Fruit fly (Drosophila melanogaster) whole organism, adult: ENCODE data around the gene CG14325.
A peak's percentile ranks its signal among the peaks of the same experiment; 100 is the strongest.

Experiments
- CG11617 ChIP-seq: fragments of 200-800 bp; sonication (Bioruptor generic); optimal IDR thresholded peaks from 2 replicates; lab custom pipeline; 2017; ENCODE audit warnings: mild to moderate bottlenecking, missing biosample characterization, missing genetic modification reagents, missing genetic modification characterization
- CG12768 ChIP-seq: fragments of 200-800 bp; sonication (Bioruptor generic); optimal IDR thresholded peaks from 2 replicates; lab custom pipeline; 2017; ENCODE audit warnings: missing biosample characterization, missing genetic modification characterization, mild to moderate bottlenecking, moderate library complexity, missing genetic modification reagents
- CG14711 ChIP-seq: fragments of 200-800 bp; sonication (Bioruptor generic); optimal IDR thresholded peaks from 2 replicates; lab custom pipeline; 2018; ENCODE audit warnings: missing biosample characterization, mild to moderate bottlenecking, missing genetic modification characterization, moderate library complexity
- CG1620 ChIP-seq: fragments of 200-800 bp; sonication (Bioruptor generic); optimal IDR thresholded peaks from 2 replicates; lab custom pipeline; 2016; ENCODE audit warnings: missing biosample characterization, missing genetic modification characterization
- CG33017 ChIP-seq: fragments of 200-800 bp; sonication (Bioruptor generic); optimal IDR thresholded peaks from 2 replicates; lab custom pipeline; 2018; ENCODE audit warnings: missing biosample characterization, mild to moderate bottlenecking, missing genetic modification characterization, moderate library complexity
- CG5204 ChIP-seq: fragments of 200-800 bp; sonication (Bioruptor generic); optimal IDR thresholded peaks from 2 replicates; lab custom pipeline; 2016; ENCODE audit warnings: missing biosample characterization, missing genetic modification characterization
- CG7045 ChIP-seq: fragments of 200-800 bp; sonication (Bioruptor generic); optimal IDR thresholded peaks from 2 replicates; lab custom pipeline; 2017; ENCODE audit warnings: missing biosample characterization, mild to moderate bottlenecking, missing genetic modification characterization
- CG7101 ChIP-seq: fragments of 200-800 bp; sonication (Bioruptor generic); optimal IDR thresholded peaks from 2 replicates; lab custom pipeline; 2018; ENCODE audit warnings: missing biosample characterization, mild to moderate bottlenecking, missing genetic modification characterization, moderate library complexity
- Clk ChIP-seq: fragments of 200-800 bp; sonication (Bioruptor generic); optimal IDR thresholded peaks from 2 replicates; lab custom pipeline; 2017; ENCODE audit warnings: missing biosample characterization, missing genetic modification characterization
- Crg-1 ChIP-seq: fragments of 200-800 bp; sonication (Bioruptor generic); optimal IDR thresholded peaks from 2 replicates; lab custom pipeline; 2016; ENCODE audit warnings: missing biosample characterization, missing genetic modification characterization
- Hr96 ChIP-seq: fragments of 200-800 bp; sonication (Bioruptor generic); optimal IDR thresholded peaks from 2 replicates; lab custom pipeline; 2016; ENCODE audit warnings: missing biosample characterization, missing genetic modification characterization
- Mnt ChIP-seq: fragments of 200-800 bp; sonication (Bioruptor generic); optimal IDR thresholded peaks from 2 replicates; lab custom pipeline; 2016; ENCODE audit warnings: missing biosample characterization, mild to moderate bottlenecking, missing genetic modification characterization
- bab1 ChIP-seq: fragments of 200-800 bp; sonication (Bioruptor generic); optimal IDR thresholded peaks from 3 replicates; lab custom pipeline; 2019; ENCODE audit warnings: missing biosample characterization, mild to moderate bottlenecking, missing genetic modification characterization, moderate library complexity
- cic ChIP-seq: fragments of 200-800 bp; sonication (Bioruptor generic); optimal IDR thresholded peaks from 2 replicates; lab custom pipeline; 2017; ENCODE audit warnings: missing biosample characterization, mild to moderate bottlenecking, missing genetic modification characterization, moderate library complexity
- cnc ChIP-seq, 2 experiments: fragments of >200 bp; optimal IDR thresholded peaks; 2 replicates each; lab custom pipeline; 2017
- kay ChIP-seq: fragments of 200-800 bp; sonication (Bioruptor generic); peaks from one replicate; lab custom pipeline; 2016; ENCODE audit warnings: missing biosample characterization, missing genetic modification characterization, borderline replicate concordance
- ovo ChIP-seq: fragments of 200-800 bp; sonication (Bioruptor generic); optimal IDR thresholded peaks from 2 replicates; lab custom pipeline; 2016; ENCODE audit warnings: missing biosample characterization, missing genetic modification characterization
- pad ChIP-seq: fragments of 200-800 bp; sonication (Bioruptor generic); optimal IDR thresholded peaks from 3 replicates; lab custom pipeline; 2017; ENCODE audit warnings: missing biosample characterization, missing genetic modification characterization, mild to moderate bottlenecking, moderate library complexity, missing genetic modification reagents
- tj ChIP-seq: fragments of 200-800 bp; sonication (Bioruptor generic); optimal IDR thresholded peaks from 3 replicates; lab custom pipeline; 2017; ENCODE audit warnings: missing biosample characterization, mild to moderate bottlenecking, missing genetic modification characterization, moderate library complexity
- toe ChIP-seq: fragments of 200-800 bp; sonication (Bioruptor generic); optimal IDR thresholded peaks from 2 replicates; lab custom pipeline; 2016; ENCODE audit warnings: missing biosample characterization, missing genetic modification characterization

The CG14325 gene

dm6 chr3R:17605872-17606271 is 21.1 kb upstream of the CG14325 start, which contains the start of gene sll:
Gene sll (plus strand): TSS chr3R:17606106.
- no peak for TF ChIP-seq toe (GFP tag; lab: Kevin White, UChicago)
- no peak for TF ChIP-seq Crg-1 (GFP tag; lab: Kevin White, UChicago)
- no peak for TF ChIP-seq Mnt (GFP tag; lab: Kevin White, UChicago)
- TF ChIP-seq CG33017 (tag; lab: Kevin White, UChicago) = no peak
- no peak for TF ChIP-seq CG11617 (GFP tag; lab: Kevin White, UChicago)
- no peak for TF ChIP-seq CG12768 (GFP tag; lab: Kevin White, UChicago)
- TF ChIP-seq ovo (GFP tag; lab: Kevin White, UChicago) = peak; percentile 71

DNA sequence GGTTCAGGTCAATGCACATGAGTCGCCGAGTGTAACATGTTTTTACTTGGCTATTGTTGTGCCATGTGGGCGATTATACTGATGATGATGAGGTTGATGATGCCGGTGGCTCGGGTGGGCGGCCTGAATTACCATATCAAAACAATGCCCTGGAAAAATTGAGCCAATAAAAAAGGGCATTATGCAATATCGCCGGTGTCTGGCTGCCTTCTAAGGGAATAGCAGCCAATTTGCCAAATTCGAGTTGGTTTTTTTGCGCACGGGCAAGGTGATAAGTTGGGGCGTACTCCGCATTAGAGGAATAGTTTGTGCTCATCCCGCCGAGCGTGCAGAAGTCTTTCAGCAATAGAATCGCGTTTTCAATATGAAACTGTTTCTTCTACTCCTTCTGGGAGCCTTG is 17.9 kb upstream of the CG14325 start, which contains the start of gene CG14329:
Gene CG14329, plus strand, starts transcription at position 301 of the 400 bp plus-strand sequence.
- TF ChIP-seq cic (GFP tag; lab: Kevin White, UChicago) (no peak), Clk (GFP tag; lab: Kevin White, UChicago) (no peak), CG11617 (GFP tag; lab: Kevin White, UChicago) (no peak), CG7101 (no peak), CG5204 (no peak), Mnt (GFP tag; lab: Kevin White, UChicago) (no peak), CG33017 (tag; lab: Kevin White, UChicago) (no peak), Hr96 (GFP tag; lab: Kevin White, UChicago) (no peak), tj (GFP tag; lab: Kevin White, UChicago) (no peak), CG7045 (no peak), CG12768 (GFP tag; lab: Kevin White, UChicago) (no peak)

dm6 chr3R:17611411-17611810 is 15.5 kb upstream of the CG14325 start, which contains the start of gene Edg91:
Gene Edg91 (minus strand): TSS chr3R:17611511.
- TF ChIP-seq CG7045 (no peak), cic (GFP tag; lab: Kevin White, UChicago) (no peak), Crg-1 (GFP tag; lab: Kevin White, UChicago) (no peak), ovo (GFP tag; lab: Kevin White, UChicago) (no peak), toe (GFP tag; lab: Kevin White, UChicago) (no peak), Clk (GFP tag; lab: Kevin White, UChicago) (no peak), CG7101 (no peak), bab1 (no peak), CG5204 (no peak), cnc (optimal IDR thresholded peaks at IDR 0.05; lab: Kevin White, UChicago) (no peak), kay (no peak), CG33017 (tag; lab: Kevin White, UChicago) (no peak), CG14711 (tag; lab: Kevin White, UChicago) (no peak), CG1620 (no peak), CG11617 (GFP tag; lab: Kevin White, UChicago) (no peak), pad (no peak)

- TF ChIP-seq toe (GFP tag; lab: Kevin White, UChicago) (no peak), cic (GFP tag; lab: Kevin White, UChicago) (no peak), CG1620 (no peak), kay (no peak), tj (GFP tag; lab: Kevin White, UChicago) (no peak), cnc (optimal IDR thresholded peaks at IDR 0.05; lab: Kevin White, UChicago) (no peak)
Observed at dm6 chr3R:17611836-17612235, 15.1 kb upstream of the CG14325 start.

- TF ChIP-seq ovo (GFP tag; lab: Kevin White, UChicago) (no peak), kay (no peak), pad (no peak), CG7045 (no peak), CG33017 (tag; lab: Kevin White, UChicago) (no peak), CG1620 (no peak), Hr96 (GFP tag; lab: Kevin White, UChicago) (no peak), bab1 (no peak), CG11617 (GFP tag; lab: Kevin White, UChicago) (no peak), CG7101 (no peak), CG12768 (GFP tag; lab: Kevin White, UChicago) (no peak), Clk (GFP tag; lab: Kevin White, UChicago) (no peak), tj (GFP tag; lab: Kevin White, UChicago) (no peak), CG5204 (no peak), Crg-1 (GFP tag; lab: Kevin White, UChicago) (no peak), Mnt (GFP tag; lab: Kevin White, UChicago) (no peak), cic (GFP tag; lab: Kevin White, UChicago) (no peak), CG14711 (tag; lab: Kevin White, UChicago) (no peak), cnc (optimal IDR thresholded peaks at IDR 0.05; lab: Kevin White, UChicago) (no peak), toe (GFP tag; lab: Kevin White, UChicago) (no peak)
Observed at dm6 chr3R:17612587-17612986, 14.3 kb upstream of the CG14325 start, which contains the start of gene CG34281. Gene CG34281 (plus strand): TSS chr3R:17612887.

dm6 chr3R:17613549-17613948 is 13.4 kb upstream of the CG14325 start, which contains the start of gene CG14327:
Gene CG14327 (plus strand): TSS chr3R:17613709.
- no peak for TF ChIP-seq toe (GFP tag; lab: Kevin White, UChicago)
- no peak for TF ChIP-seq CG33017 (tag; lab: Kevin White, UChicago)
- no peak for TF ChIP-seq CG1620
- TF ChIP-seq CG7045 = no peak
- TF ChIP-seq CG7101 = no peak
- no peak for TF ChIP-seq pad

- TF ChIP-seq Crg-1 (GFP tag; lab: Kevin White, UChicago) = no peak
- TF ChIP-seq CG1620 = no peak
- no peak for TF ChIP-seq kay
- no peak for TF ChIP-seq cic (GFP tag; lab: Kevin White, UChicago)
- no peak for TF ChIP-seq ovo (GFP tag; lab: Kevin White, UChicago)
- no peak for TF ChIP-seq Hr96 (GFP tag; lab: Kevin White, UChicago)
- TF ChIP-seq CG14711 (tag; lab: Kevin White, UChicago) = no peak
- TF ChIP-seq toe (GFP tag; lab: Kevin White, UChicago) = no peak
- no peak for TF ChIP-seq Mnt (GFP tag; lab: Kevin White, UChicago)
- no peak for TF ChIP-seq bab1
- TF ChIP-seq CG7045 = no peak
- TF ChIP-seq cnc (optimal IDR thresholded peaks at IDR 0.05; lab: Kevin White, UChicago) = no peak
Observed at dm6 chr3R:17615076-17615475, 11.9 kb upstream of the CG14325 start.
